Worm (Caenorhabditis elegans): ENCODE data around the gene Y51H7C.7.

DNA sequence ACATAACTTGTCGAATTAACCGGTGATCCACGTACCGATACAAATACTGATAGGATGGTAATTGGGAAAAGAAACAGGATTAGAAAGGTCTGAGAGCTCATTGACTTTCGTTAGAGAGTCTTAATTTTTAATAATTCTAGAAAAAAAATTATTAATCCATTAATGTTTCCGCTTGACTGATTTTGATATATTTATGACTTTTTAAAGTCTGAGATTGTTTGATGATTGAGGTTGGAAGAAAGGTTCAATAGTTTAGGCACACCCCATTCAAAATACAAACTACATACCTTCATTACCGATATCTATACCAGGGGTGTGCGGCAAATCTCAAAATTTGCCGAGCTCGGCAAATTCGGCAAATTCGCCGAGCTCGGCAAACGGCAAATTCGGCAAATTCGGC, 24.1 kb upstream of the Y51H7C.7 start, which contains the start of gene F54D12.10:
- TF ChIP-seq F22D6.2 (tag; optimal IDR thresholded peaks at IDR 0.05) (no peak), F55B11.4 (tag; optimal IDR thresholded peaks at IDR 0.05; ENCODE audit: borderline replicate concordance, insufficient read depth) (no peak), tbx-9 (tag; optimal IDR thresholded peaks at IDR 0.05; ENCODE audit: borderline replicate concordance) (no peak), madf-6 (GFP tag; IDR thresholded peaks at IDR 0.05) (no peak), atf-7 (tag; optimal IDR thresholded peaks at IDR 0.05) (no peak), tbp1 (GFP tag; optimal IDR thresholded peaks at IDR 0.05) (no peak)
